Worm (Caenorhabditis elegans): ENCODE measurements around the gene sdz-20.

DNA sequence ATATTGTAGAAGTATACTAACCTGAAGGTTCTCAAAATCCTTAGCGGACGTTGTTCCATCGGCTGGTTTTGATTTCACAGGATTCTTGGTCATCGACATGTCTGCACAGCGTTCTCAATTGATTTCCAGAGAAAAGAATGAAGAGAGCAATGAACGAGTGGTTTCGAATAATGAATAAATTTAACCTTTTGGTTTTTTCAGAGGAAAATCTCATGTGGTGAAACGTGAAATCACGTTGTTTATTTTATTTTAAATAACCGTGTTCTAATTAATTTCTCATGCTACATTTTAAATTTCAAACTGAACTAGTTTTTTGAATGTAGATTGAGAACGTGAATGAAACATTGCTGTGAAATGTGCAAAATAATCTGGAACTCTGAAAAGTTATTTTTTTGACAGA is 46.3 kb downstream of the sdz-20 start, which contains the start of gene T03F6.6:
- TF ChIP-seq ztf-4 (tag; optimal IDR thresholded peaks at IDR 0.05) = no peak
- no peak for TF ChIP-seq ztf-11 (tag; optimal IDR thresholded peaks at IDR 0.05)
- TF ChIP-seq lsy-2 (tag; optimal IDR thresholded peaks at IDR 0.05) = no peak
- no peak for TF ChIP-seq mdl-1 (tag; optimal IDR thresholded peaks at IDR 0.05)
- TF ChIP-seq alr-1 (tag; optimal IDR thresholded peaks at IDR 0.05) = no peak
- TF ChIP-seq C34F6.9 (tag; optimal IDR thresholded peaks at IDR 0.05) = no peak
- TF ChIP-seq unc-62 (GFP tag; optimal IDR thresholded peaks at IDR 0.05) = no peak
- TF ChIP-seq unc-39 (tag; optimal IDR thresholded peaks at IDR 0.05) = no peak
- no peak for TF ChIP-seq ZK546.5 (tag; optimal IDR thresholded peaks at IDR 0.05)
- no peak for TF ChIP-seq ceh-82 (tag; optimal IDR thresholded peaks at IDR 0.05)
- TF ChIP-seq elt-1 (tag; optimal IDR thresholded peaks at IDR 0.05) = no peak
- TF ChIP-seq lin-39 (tag; optimal IDR thresholded peaks at IDR 0.05) = no peak
- no peak for TF ChIP-seq lin-13 (GFP tag; optimal IDR thresholded peaks at IDR 0.05)
- no peak for TF ChIP-seq nhr-11 (tag; optimal IDR thresholded peaks at IDR 0.05)

All from whole organism, L2 larva.